Worm (Caenorhabditis elegans) whole organism, mixed stage, embryonic: ENCODE results near the gene par-2.
A peak's percentile ranks its signal among the peaks of the same experiment; 100 is the strongest.
"Not testable (repeated sequence)": the region's sequence is repeated elsewhere in the genome, so short reads cannot be mapped to it uniquely, and the experiment has no call there.

Experiments used
- M03D4.4 ChIP-seq: sonication (generic microtip); optimal IDR thresholded peaks from 2 replicates; lab custom pipeline; 2017; ENCODE audit warnings: mild to moderate bottlenecking, missing genetic modification characterization, missing compliant biosample characterization
- bed-3 ChIP-seq: fragments of 200-800 bp; sonication (Bioruptor generic); optimal IDR thresholded peaks from 3 replicates; lab custom pipeline; 2018; ENCODE audit warnings: mild to moderate bottlenecking, missing genetic modification characterization, moderate library complexity, missing compliant biosample characterization
- blmp-1 ChIP-seq: fragments of 150-350 bp; optimal IDR thresholded peaks from 2 replicates; lab custom pipeline; 2014; ENCODE audit warnings: missing biosample characterization, missing genetic modification characterization
- ceh-39 ChIP-seq: fragments of 150-350 bp; optimal IDR thresholded peaks from 2 replicates; lab custom pipeline; 2014; ENCODE audit warnings: missing biosample characterization, missing genetic modification characterization
- ceh-43 ChIP-seq: fragments of 200-800 bp; sonication (Bioruptor generic); optimal IDR thresholded peaks from 2 replicates; lab custom pipeline; 2018; ENCODE audit warnings: mild to moderate bottlenecking, missing genetic modification characterization, moderate library complexity, missing compliant biosample characterization
- ceh-83 ChIP-seq: fragments of 200-800 bp; sonication (Bioruptor generic); optimal IDR thresholded peaks from 2 replicates; lab custom pipeline; 2018; ENCODE audit warnings: mild to moderate bottlenecking, missing genetic modification characterization, missing compliant biosample characterization
- ces-1 ChIP-seq: fragments of 150-350 bp; optimal IDR thresholded peaks from 2 replicates; lab custom pipeline; 2014; ENCODE audit warnings: missing biosample characterization, missing genetic modification reagents, missing genetic modification characterization
- cnd-1 ChIP-seq: fragments of 200-800 bp; sonication (Bioruptor generic); optimal IDR thresholded peaks from 2 replicates; lab custom pipeline; 2018; ENCODE audit warnings: mild to moderate bottlenecking, missing genetic modification characterization, missing compliant biosample characterization
- drap-1 ChIP-seq: fragments of 200-800 bp; sonication (Bioruptor generic); optimal IDR thresholded peaks from 3 replicates; lab custom pipeline; 2018; ENCODE audit warnings: mild to moderate bottlenecking, missing genetic modification characterization, missing compliant biosample characterization
- elt-1 ChIP-seq: sonication (generic microtip); optimal IDR thresholded peaks from 2 replicates; lab custom pipeline; 2017; ENCODE audit warnings: missing genetic modification characterization, mild to moderate bottlenecking, missing compliant biosample characterization, antibody characterized with exemption, moderate library complexity, borderline replicate concordance; ENCODE audit not compliant: insufficient read depth
- elt-3 ChIP-seq: fragments of 150-350 bp; optimal IDR thresholded peaks from 2 replicates; lab custom pipeline; 2014; ENCODE audit warnings: missing biosample characterization, missing genetic modification characterization
- flh-1 ChIP-seq: fragments of 200-800 bp; sonication (Bioruptor generic); optimal IDR thresholded peaks from 2 replicates; lab custom pipeline; 2018; ENCODE audit warnings: mild to moderate bottlenecking, missing genetic modification characterization, moderate library complexity, missing compliant biosample characterization
- ham-2 ChIP-seq: fragments of 200-800 bp; sonication (Bioruptor generic); optimal IDR thresholded peaks from 2 replicates; lab custom pipeline; 2018; ENCODE audit warnings: mild to moderate bottlenecking, missing genetic modification characterization, missing compliant biosample characterization
- hlh-1 ChIP-seq: fragments of 150-350 bp; optimal IDR thresholded peaks from 2 replicates; lab custom pipeline; 2014; ENCODE audit warnings: missing biosample characterization, missing genetic modification reagents, missing genetic modification characterization
- lin-13 ChIP-seq: fragments of 150-350 bp; optimal IDR thresholded peaks from 2 replicates; lab custom pipeline; 2014; ENCODE audit warnings: missing biosample characterization, missing genetic modification characterization
- lin-32 ChIP-seq: fragments of 200-800 bp; sonication (Bioruptor generic); optimal IDR thresholded peaks from 2 replicates; lab custom pipeline; 2018; ENCODE audit warnings: mild to moderate bottlenecking, missing genetic modification characterization, missing compliant biosample characterization
- lsy-2 ChIP-seq: fragments of 150-350 bp; optimal IDR thresholded peaks from 2 replicates; lab custom pipeline; 2014; ENCODE audit warnings: missing biosample characterization, missing genetic modification characterization
- mab-5 ChIP-seq: fragments of 150-350 bp; optimal IDR thresholded peaks from 2 replicates; lab custom pipeline; 2014; ENCODE audit warnings: missing biosample characterization, missing genetic modification characterization
- mep-1 ChIP-seq: fragments of 150-350 bp; optimal IDR thresholded peaks from 2 replicates; lab custom pipeline; 2017; ENCODE audit warnings: missing biosample characterization, missing genetic modification reagents, missing genetic modification characterization, inconsistent platforms
- mls-2 ChIP-seq: sonication (generic microtip); optimal IDR thresholded peaks from 2 replicates; lab custom pipeline; 2016; ENCODE audit warnings: mild to moderate bottlenecking, missing genetic modification characterization, moderate library complexity, missing compliant biosample characterization
- nhr-12 ChIP-seq: fragments of 150-350 bp; optimal IDR thresholded peaks from 2 replicates; lab custom pipeline; 2014; ENCODE audit warnings: missing biosample characterization, missing genetic modification characterization
- nhr-2 ChIP-seq: fragments of 150-350 bp; optimal IDR thresholded peaks from 2 replicates; lab custom pipeline; 2014; ENCODE audit warnings: missing biosample characterization, missing genetic modification characterization
- nhr-237 ChIP-seq: fragments of 150-350 bp; optimal IDR thresholded peaks from 2 replicates; lab custom pipeline; 2014; ENCODE audit warnings: missing biosample characterization, missing genetic modification characterization
- nhr-28 ChIP-seq: fragments of 150-350 bp; optimal IDR thresholded peaks from 2 replicates; lab custom pipeline; 2014; ENCODE audit warnings: missing biosample characterization, missing genetic modification characterization
- nhr-76 ChIP-seq: sonication (generic microtip); optimal IDR thresholded peaks from 2 replicates; lab custom pipeline; 2017; ENCODE audit warnings: missing biosample characterization, missing genetic modification characterization
- pha-4 ChIP-seq: fragments of 150-350 bp; optimal IDR thresholded peaks from 2 replicates; lab custom pipeline; 2018; ENCODE audit warnings: missing biosample characterization, missing genetic modification reagents, missing genetic modification characterization
- sem-2 ChIP-seq: fragments of 200-800 bp; sonication (Bioruptor generic); optimal IDR thresholded peaks from 2 replicates; lab custom pipeline; 2018; ENCODE audit warnings: mild to moderate bottlenecking, missing genetic modification characterization, missing compliant biosample characterization
- snpc-4 ChIP-seq: fragments of 150-350 bp; optimal IDR thresholded peaks from 2 replicates; lab custom pipeline; 2014; ENCODE audit warnings: missing biosample characterization, missing genetic modification characterization
- sptf-1 ChIP-seq: sonication (generic microtip); optimal IDR thresholded peaks from 2 replicates; lab custom pipeline; 2017; ENCODE audit warnings: mild to moderate bottlenecking, missing genetic modification characterization, moderate library complexity, missing compliant biosample characterization
- tbx-8 ChIP-seq: fragments of 200-800 bp; sonication (Bioruptor generic); optimal IDR thresholded peaks from 2 replicates; lab custom pipeline; 2018; ENCODE audit warnings: mild to moderate bottlenecking, missing genetic modification characterization, moderate library complexity, missing compliant biosample characterization
- unc-120 ChIP-seq: sonication (generic microtip); optimal IDR thresholded peaks from 2 replicates; lab custom pipeline; 2017; ENCODE audit warnings: missing genetic modification characterization, missing compliant biosample characterization; ENCODE audit not compliant: poor library complexity, severe bottlenecking
- unc-39 ChIP-seq: fragments of 150-350 bp; optimal IDR thresholded peaks from 2 replicates; lab custom pipeline; 2014; ENCODE audit warnings: missing biosample characterization, missing genetic modification characterization
- unc-62 ChIP-seq: fragments of 150-350 bp; optimal IDR thresholded peaks from 2 replicates; lab custom pipeline; 2014; ENCODE audit warnings: missing biosample characterization, missing genetic modification reagents, missing genetic modification characterization
- zip-8 ChIP-seq: fragments of 150-350 bp; optimal IDR thresholded peaks from 2 replicates; lab custom pipeline; 2014; ENCODE audit warnings: missing biosample characterization, missing genetic modification characterization
- ztf-11 ChIP-seq: fragments of 150-350 bp; optimal IDR thresholded peaks from 2 replicates; lab custom pipeline; 2014; ENCODE audit warnings: missing biosample characterization, missing genetic modification characterization

par-2 gene

ce11 chrIII:1058881-1059280 is 22.3 kb upstream of the par-2 start:
- TF ChIP-seq elt-3 (tag; lab: Kevin White, UChicago) (no peak), hlh-1 (tag; lab: Kevin White, UChicago) (no peak), mls-2 (no peak)

DNA sequence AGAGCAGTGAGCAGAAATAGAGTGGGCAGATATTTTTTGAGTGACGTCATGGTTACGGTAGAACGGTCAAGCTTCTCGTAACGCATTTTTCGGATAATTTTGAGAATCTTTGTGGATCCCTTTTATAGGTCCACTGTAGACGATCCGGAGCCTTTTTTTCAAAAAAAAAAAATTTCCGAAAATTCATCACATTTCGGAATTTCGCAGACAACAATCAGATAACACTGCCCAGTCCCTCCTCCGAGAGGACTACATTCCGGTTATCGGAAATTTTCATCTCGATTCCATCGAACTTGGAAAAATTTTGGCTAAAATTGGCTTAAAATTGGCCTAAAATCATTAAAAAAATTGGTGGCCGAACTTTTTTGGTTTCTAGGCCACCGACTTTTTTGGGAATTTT is 21.2 kb upstream of the par-2 start, which contains the start of gene BE0003N10.6:
Gene BE0003N10.6 (minus strand): TSS at position 101 of the 400 bp plus-strand sequence.
- TF ChIP-seq drap-1 (GFP tag; lab: Kevin White, UChicago) (no peak), snpc-4 (no peak), mab-5 (tag; lab: Kevin White, UChicago) (no peak), lin-32 (GFP tag; lab: Kevin White, UChicago) (no peak), mep-1 (tag; lab: Kevin White, UChicago) (no peak), sptf-1 (tag; lab: Kevin White, UChicago) (no peak), nhr-2 (tag; lab: Kevin White, UChicago) (no peak), bed-3 (GFP tag; lab: Kevin White, UChicago) (no peak), pha-4 (no peak), unc-39 (tag; lab: Kevin White, UChicago) (no peak), ham-2 (no peak), hlh-1 (tag; lab: Kevin White, UChicago) (no peak), M03D4.4 (no peak), elt-3 (tag; lab: Kevin White, UChicago) (no peak)
- TF ChIP-seq, all 35 proteins: peak for 0

- TF ChIP-seq tbx-8 (GFP tag; lab: Kevin White, UChicago) (no peak), sem-2 (GFP tag; lab: Kevin White, UChicago) (no peak), ceh-43 (no peak), ztf-11 (tag; lab: Kevin White, UChicago) (no peak), zip-8 (tag; lab: Kevin White, UChicago) (no peak), mls-2 (no peak), elt-1 (tag; lab: Kevin White, UChicago) (no peak)
These were observed 7.0 kb upstream of the par-2 start for ce11 chrIII:1074152-1074551.

- not testable (repeated sequence) for TF ChIP-seq ham-2; lin-32 (GFP tag; lab: Kevin White, UChicago); sptf-1 (tag; lab: Kevin White, UChicago)
These were observed 4.8 kb upstream of the par-2 start, which contains the start of gene uaf-1 for ce11 chrIII:1076383-1076782. uaf-1 (minus strand) TSS chrIII:1076555.

- TF ChIP-seq ceh-83 (no peak), unc-62 (GFP tag; lab: Kevin White, UChicago) (peak; percentile 15), unc-120 (tag; lab: Kevin White, UChicago) (peak; percentile 58), ceh-39 (tag; lab: Kevin White, UChicago) (peak; percentile 92), zip-8 (tag; lab: Kevin White, UChicago) (no peak), tbx-8 (GFP tag; lab: Kevin White, UChicago) (no peak), unc-39 (tag; lab: Kevin White, UChicago) (no peak), mls-2 (no peak), hlh-1 (tag; lab: Kevin White, UChicago) (peak; percentile 87), nhr-2 (tag; lab: Kevin White, UChicago) (no peak), nhr-28 (tag; lab: Kevin White, UChicago) (no peak), cnd-1 (tag; lab: Kevin White, UChicago) (peak; percentile 33), mab-5 (tag; lab: Kevin White, UChicago) (no peak), lin-32 (GFP tag; lab: Kevin White, UChicago) (no peak), nhr-12 (no peak), ztf-11 (tag; lab: Kevin White, UChicago) (no peak), blmp-1 (tag; lab: Kevin White, UChicago) (peak; percentile 14), ces-1 (GFP tag; lab: Kevin White, UChicago) (peak; percentile 73), nhr-237 (tag; lab: Kevin White, UChicago) (peak; percentile 94), snpc-4 (no peak), flh-1 (GFP tag; lab: Kevin White, UChicago) (no peak), elt-1 (tag; lab: Kevin White, UChicago) (peak; percentile 5), M03D4.4 (peak; percentile 1), mep-1 (tag; lab: Kevin White, UChicago) (peak; percentile 99), nhr-76 (no peak), pha-4 (peak; percentile 90), elt-3 (tag; lab: Kevin White, UChicago) (no peak), lsy-2 (tag; lab: Kevin White, UChicago) (peak; percentile 85), lin-13 (tag; lab: Kevin White, UChicago) (peak; percentile 94), sptf-1 (tag; lab: Kevin White, UChicago) (peak; percentile 50), bed-3 (GFP tag; lab: Kevin White, UChicago) (no peak), drap-1 (GFP tag; lab: Kevin White, UChicago) (peak; percentile 52), ham-2 (no peak), sem-2 (GFP tag; lab: Kevin White, UChicago) (no peak), ceh-43 (no peak)
These were observed 665 bp upstream of the par-2 start, which contains the start of the genes rab-18 and kbp-4 for ce11 chrIII:1080536-1080935. rab-18 (minus strand) TSS chrIII:1080775. kbp-4 (plus strand) TSS chrIII:1080901.
